Worm (Caenorhabditis elegans) whole organism, midembryonic: ENCODE data around the gene ZK1290.11.

ENCODE experiments used
- T22C8.4 ChIP-seq: fragments of 200-800 bp; sonication (Bioruptor generic); IDR thresholded peaks from 2 replicates; pipeline ENCODE4 v1.3.6; 2022; ENCODE audit warnings: missing genetic modification characterization, missing compliant biosample characterization
- cog-1 ChIP-seq: sonication (generic microtip); optimal IDR thresholded peaks from 2 replicates; lab custom pipeline; 2016; ENCODE audit warnings: missing genetic modification characterization, missing compliant biosample characterization
- flt-1 ChIP-seq: fragments of 200-800 bp; sonication (Bioruptor generic); IDR thresholded peaks from 2 replicates; pipeline ENCODE4 v1.3.6; 2022; ENCODE audit warnings: missing genetic modification characterization, missing compliant biosample characterization
- klf-2 ChIP-seq: fragments of 200-800 bp; sonication (Bioruptor generic); conservative IDR thresholded peaks from 2 replicates; pipeline ENCODE4 v1.3.6; 2022; ENCODE audit warnings: missing genetic modification reagents, missing genetic modification characterization, missing compliant biosample characterization
- med-1 ChIP-seq: sonication (generic microtip); optimal IDR thresholded peaks from 2 replicates; lab custom pipeline; 2017; ENCODE audit warnings: missing genetic modification characterization, mild to moderate bottlenecking, missing compliant biosample characterization, antibody characterized with exemption, missing genetic modification reagents; ENCODE audit not compliant: insufficient read depth
- ref-1 ChIP-seq: fragments of 200-800 bp; sonication (Bioruptor generic); conservative IDR thresholded peaks from 2 replicates; pipeline ENCODE4 v1.3.6; 2022; ENCODE audit warnings: missing genetic modification reagents, missing genetic modification characterization, missing compliant biosample characterization
- tab-1 ChIP-seq: fragments of 200-800 bp; sonication (Bioruptor generic); IDR thresholded peaks from 2 replicates; pipeline ENCODE4 v1.3.6; 2022; ENCODE audit warnings: missing genetic modification characterization, missing compliant biosample characterization
- ztf-23 ChIP-seq: fragments of 200-800 bp; sonication (Bioruptor generic); IDR thresholded peaks from 2 replicates; pipeline ENCODE4 v1.3.6; 2022; ENCODE audit warnings: missing genetic modification reagents, missing genetic modification characterization, missing compliant biosample characterization
- ztf-29 ChIP-seq: fragments of 200-800 bp; sonication (Bioruptor generic); IDR thresholded peaks from 2 replicates; pipeline ENCODE4 v1.3.6; 2022; ENCODE audit warnings: missing genetic modification reagents, missing genetic modification characterization, missing compliant biosample characterization

The ZK1290.11 gene

DNA sequence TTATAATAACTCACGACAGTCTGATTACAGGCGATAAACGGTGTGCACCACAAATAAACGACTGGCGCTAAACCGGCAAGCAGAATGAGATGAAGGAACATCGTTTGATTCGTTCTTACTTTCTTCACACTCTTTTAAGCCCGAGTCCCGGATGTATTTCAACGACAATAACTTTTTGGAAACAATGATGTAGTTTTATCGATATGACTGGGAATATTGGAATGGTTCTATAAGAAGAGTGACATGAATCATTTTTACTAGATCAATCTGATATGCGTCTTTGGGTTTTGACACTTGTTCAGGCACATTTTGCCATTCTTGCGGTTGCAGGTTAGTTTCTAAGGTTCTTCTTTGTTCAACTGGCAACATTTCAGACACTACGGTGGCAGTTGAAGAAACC lies at the start of gene ZK1290.11, which contains the start of gene ZK1290.1:
TSS of gene ZK1290.11 (minus strand) at position 101 of the 400 bp plus-strand sequence.
TSS of gene ZK1290.1 (plus strand) at position 271 of the 400 bp plus-strand sequence.
- TF ChIP-seq cog-1 = no peak

- TF ChIP-seq ztf-23 (GFP tag; lab: Robert Waterston, UW) (no peak), cog-1 (no peak), T22C8.4 (GFP tag; lab: Robert Waterston, UW) (no peak), ref-1 (GFP tag; lab: Robert Waterston, UW) (no peak), med-1 (GFP tag; lab: Kevin White, UChicago) (no peak), ztf-29 (no peak), flt-1 (GFP tag; lab: Robert Waterston, UW) (no peak), tab-1 (GFP tag; lab: Robert Waterston, UW) (no peak), klf-2 (GFP tag; lab: Robert Waterston, UW) (no peak)
Observed at ce11 chrII:7607953-7608352, 46.6 kb upstream of the ZK1290.11 start, which contains the start of gene lips-17. lips-17 (plus strand) TSS chrII:7608253.

DNA sequence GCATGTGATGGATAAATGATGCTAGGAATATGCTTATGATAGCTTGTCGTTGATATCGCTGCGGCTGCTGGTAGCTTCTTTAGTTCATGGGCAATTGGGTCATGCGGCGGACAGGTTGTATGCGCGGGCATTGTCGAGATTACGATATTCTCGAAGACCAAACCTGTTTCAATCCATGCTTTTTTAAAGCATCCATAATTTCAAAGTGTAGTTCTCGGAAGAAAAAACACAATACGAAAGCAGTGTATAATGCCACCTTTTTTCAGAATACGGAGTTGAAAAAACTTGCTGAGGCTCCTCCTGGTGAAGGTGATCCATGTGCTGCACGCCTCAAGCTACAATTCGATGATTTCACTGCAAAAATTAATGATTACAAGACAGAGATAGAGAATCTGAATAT lies 43.9 kb upstream of the ZK1290.11 start, which contains the start of gene osm-8:
TSS of gene osm-8 (minus strand) at position 101 of the 400 bp plus-strand sequence.
- no peak for TF ChIP-seq ztf-29
- TF ChIP-seq ztf-23 (GFP tag; lab: Robert Waterston, UW) = no peak
- no peak for TF ChIP-seq klf-2 (GFP tag; lab: Robert Waterston, UW)
- no peak for TF ChIP-seq med-1 (GFP tag; lab: Kevin White, UChicago)
- no peak for TF ChIP-seq flt-1 (GFP tag; lab: Robert Waterston, UW)
- TF ChIP-seq ref-1 (GFP tag; lab: Robert Waterston, UW) = no peak
- no peak for TF ChIP-seq cog-1
- no peak for TF ChIP-seq tab-1 (GFP tag; lab: Robert Waterston, UW)
- TF ChIP-seq T22C8.4 (GFP tag; lab: Robert Waterston, UW) = no peak

ce11 chrII:7599357-7599756 lies 38.0 kb upstream of the ZK1290.11 start, which contains the start of gene npp-21:
npp-21 (plus strand) TSS chrII:7599657.
- no peak for TF ChIP-seq flt-1 (GFP tag; lab: Robert Waterston, UW)
- no peak for TF ChIP-seq ztf-23 (GFP tag; lab: Robert Waterston, UW)
- TF ChIP-seq T22C8.4 (GFP tag; lab: Robert Waterston, UW) = no peak
- TF ChIP-seq tab-1 (GFP tag; lab: Robert Waterston, UW) = no peak
- no peak for TF ChIP-seq med-1 (GFP tag; lab: Kevin White, UChicago)
- no peak for TF ChIP-seq klf-2 (GFP tag; lab: Robert Waterston, UW)
- no peak for TF ChIP-seq ref-1 (GFP tag; lab: Robert Waterston, UW)
- no peak for TF ChIP-seq ztf-29
- TF ChIP-seq cog-1 = no peak

DNA sequence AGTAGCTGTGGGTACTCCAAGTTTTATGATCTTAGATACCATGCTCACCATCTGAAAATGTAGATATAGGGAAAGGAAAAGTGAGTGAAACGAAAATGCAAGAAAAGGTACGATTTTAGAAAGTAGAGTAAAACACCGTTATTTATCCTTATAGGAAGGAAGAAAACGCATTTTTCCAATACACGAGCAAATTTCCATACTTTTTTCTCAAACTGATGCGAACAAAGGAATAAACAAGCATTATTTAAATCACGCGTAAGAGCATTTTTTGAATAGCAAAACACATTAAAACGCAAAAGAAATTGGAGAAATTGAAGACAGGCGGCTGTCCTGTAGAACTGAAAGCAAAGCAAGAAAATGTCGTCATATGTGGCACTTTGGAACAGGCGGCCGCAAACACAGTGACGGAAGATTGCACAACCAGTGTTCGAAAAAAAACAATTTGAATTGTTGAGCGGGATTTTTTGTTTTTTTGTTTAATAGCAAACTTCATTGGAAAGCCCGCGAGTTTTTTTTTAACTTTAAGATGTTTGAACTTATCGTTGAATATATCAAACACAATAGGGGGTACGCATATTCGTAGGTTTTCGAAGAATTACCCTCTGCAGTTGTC lies 37.4 kb upstream of the ZK1290.11 start, which contains the start of gene pgam-5:
TSS of gene pgam-5 (minus strand) at position 51 of the 613 bp plus-strand sequence.
- TF ChIP-seq ref-1 (GFP tag; lab: Robert Waterston, UW) (no peak), med-1 (GFP tag; lab: Kevin White, UChicago) (no peak), ztf-29 (no peak), klf-2 (GFP tag; lab: Robert Waterston, UW) (no peak), ztf-23 (GFP tag; lab: Robert Waterston, UW) (no peak), flt-1 (GFP tag; lab: Robert Waterston, UW) (no peak), T22C8.4 (GFP tag; lab: Robert Waterston, UW) (no peak), cog-1 (no peak), tab-1 (GFP tag; lab: Robert Waterston, UW) (no peak)

ce11 chrII:7594812-7595211 lies 33.4 kb upstream of the ZK1290.11 start, which contains the start of gene syd-1:
syd-1 (minus strand) TSS chrII:7594912.
- TF ChIP-seq ztf-29 (no peak), med-1 (GFP tag; lab: Kevin White, UChicago) (no peak), klf-2 (GFP tag; lab: Robert Waterston, UW) (no peak), flt-1 (GFP tag; lab: Robert Waterston, UW) (no peak), ztf-23 (GFP tag; lab: Robert Waterston, UW) (no peak), tab-1 (GFP tag; lab: Robert Waterston, UW) (no peak), ref-1 (GFP tag; lab: Robert Waterston, UW) (no peak), cog-1 (no peak), T22C8.4 (GFP tag; lab: Robert Waterston, UW) (no peak)

- TF ChIP-seq cog-1 = no peak
- no peak for TF ChIP-seq ref-1 (GFP tag; lab: Robert Waterston, UW)
- no peak for TF ChIP-seq med-1 (GFP tag; lab: Kevin White, UChicago)
- no peak for TF ChIP-seq T22C8.4 (GFP tag; lab: Robert Waterston, UW)
- TF ChIP-seq ztf-29 = no peak
- no peak for TF ChIP-seq flt-1 (GFP tag; lab: Robert Waterston, UW)
- TF ChIP-seq klf-2 (GFP tag; lab: Robert Waterston, UW) = no peak
- TF ChIP-seq tab-1 (GFP tag; lab: Robert Waterston, UW) = no peak
- no peak for TF ChIP-seq ztf-23 (GFP tag; lab: Robert Waterston, UW)
Observed at ce11 chrII:7594262-7594661, 32.9 kb upstream of the ZK1290.11 start.

DNA sequence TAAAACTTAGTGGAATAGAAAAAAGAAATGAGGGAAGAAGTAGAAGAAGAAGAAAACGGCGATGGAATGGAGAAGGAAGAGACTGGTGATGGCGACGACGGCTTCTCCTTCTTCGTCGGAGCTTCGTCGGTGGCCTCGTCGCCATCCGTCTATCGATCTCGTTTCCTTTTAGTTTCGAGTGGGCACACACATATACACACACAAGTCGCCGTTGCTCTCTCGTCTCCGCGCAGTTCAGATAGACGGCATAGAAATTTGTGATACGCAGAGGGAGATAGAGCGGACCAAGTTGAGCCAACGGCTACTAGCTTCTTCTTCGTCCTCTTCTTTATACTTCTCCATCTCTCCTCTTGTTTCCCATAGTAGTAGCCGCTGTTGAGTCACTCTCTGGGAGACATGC lies 31.8 kb upstream of the ZK1290.11 start:
- TF ChIP-seq ztf-23 (GFP tag; lab: Robert Waterston, UW) (no peak), med-1 (GFP tag; lab: Kevin White, UChicago) (no peak), tab-1 (GFP tag; lab: Robert Waterston, UW) (no peak), klf-2 (GFP tag; lab: Robert Waterston, UW) (no peak)

DNA sequence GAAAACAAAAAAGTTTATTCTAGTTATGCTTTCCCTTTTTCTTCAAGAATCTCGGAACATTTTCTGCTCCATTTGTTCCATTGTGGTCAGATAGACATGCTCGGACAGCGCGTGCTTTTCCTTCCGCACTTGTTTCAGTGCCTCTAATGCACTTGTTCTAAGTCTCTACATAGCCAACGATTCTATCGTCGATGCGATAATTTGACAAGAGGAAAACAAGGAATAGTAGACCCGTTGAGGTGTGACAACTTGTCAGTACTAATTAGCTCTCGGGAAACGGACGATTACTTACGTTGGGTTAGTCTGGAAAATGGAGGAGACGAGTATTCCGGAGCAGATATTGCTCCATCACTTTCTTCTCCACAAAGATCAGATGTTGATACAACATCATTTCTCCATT lies 26.9 kb upstream of the ZK1290.11 start:
- TF ChIP-seq ztf-29 (no peak), T22C8.4 (GFP tag; lab: Robert Waterston, UW) (no peak), med-1 (GFP tag; lab: Kevin White, UChicago) (no peak), tab-1 (GFP tag; lab: Robert Waterston, UW) (no peak), flt-1 (GFP tag; lab: Robert Waterston, UW) (no peak), ref-1 (GFP tag; lab: Robert Waterston, UW) (no peak), cog-1 (no peak), klf-2 (GFP tag; lab: Robert Waterston, UW) (no peak), ztf-23 (GFP tag; lab: Robert Waterston, UW) (no peak)
